Worm (Caenorhabditis elegans): ENCODE measurements around the gene mans-4.

mans-4 gene

DNA sequence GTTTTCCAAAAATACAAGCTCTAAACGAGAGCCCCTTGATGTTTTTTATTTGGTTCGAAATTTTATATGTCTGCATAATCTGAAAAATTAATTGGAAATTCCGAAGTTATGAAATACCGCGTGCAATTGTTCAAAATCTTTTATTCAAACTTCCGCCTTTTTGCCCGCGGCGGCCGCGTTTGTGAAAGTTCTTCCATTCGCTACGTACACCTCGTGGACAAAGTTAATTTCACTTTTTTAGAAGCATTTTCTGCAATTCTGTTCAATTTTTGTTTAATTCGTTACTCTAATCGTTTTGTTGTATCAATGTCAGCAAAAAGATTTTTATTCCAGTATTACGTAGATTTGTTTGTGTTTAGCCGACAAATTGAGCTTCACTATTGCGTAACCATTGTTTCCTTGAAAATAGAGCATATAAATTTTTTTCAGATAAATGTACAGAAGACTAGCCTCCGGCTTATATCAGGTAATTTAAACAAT lies 4.1 kb downstream of the mans-4 start, which contains the start of gene mppb-1 (continued):
- TF ChIP-seq fos-1 (tag; optimal IDR thresholded peaks at IDR 0.05) (peak; percentile 61), tbx-2 (tag; optimal IDR thresholded peaks at IDR 0.05) (peak; percentile 92), unc-62 (GFP tag; optimal IDR thresholded peaks at IDR 0.05) (no peak), aha-1 (tag; optimal IDR thresholded peaks at IDR 0.05) (no peak), grh-1 (GFP tag; IDR thresholded peaks at IDR 0.05) (peak; percentile 69), egl-13 (tag; optimal IDR thresholded peaks at IDR 0.05) (peak; percentile 90), ceh-88 (GFP tag; IDR thresholded peaks at IDR 0.05) (peak; percentile 70), isw-1 (GFP tag; IDR thresholded peaks at IDR 0.05) (peak; percentile 81), sptf-1 (tag; optimal IDR thresholded peaks at IDR 0.05) (no peak), lsy-2 (tag; optimal IDR thresholded peaks at IDR 0.05) (peak; percentile 79 to 88), nhr-84 (tag; optimal IDR thresholded peaks at IDR 0.05) (no peak), nhr-28 (tag; optimal IDR thresholded peaks at IDR 0.05) (no peak), nhr-20 (tag; optimal IDR thresholded peaks at IDR 0.05) (peak; percentile 89), C04F5.9 (tag; optimal IDR thresholded peaks at IDR 0.05) (peak; percentile 84), nhr-90 (tag; optimal IDR thresholded peaks at IDR 0.05; ENCODE audit: poor library complexity) (peak; percentile 94), unc-130 (tag; optimal IDR thresholded peaks at IDR 0.05) (peak; percentile 88), nhr-85 (tag) (peak; percentile 96), elt-3 (tag; optimal IDR thresholded peaks at IDR 0.05) (peak in 2 of 6 experiments; percentile 22 to 51), lin-39 (tag; optimal IDR thresholded peaks at IDR 0.05) (peak; percentile 69), ceh-63 (GFP tag; optimal IDR thresholded peaks at IDR 0.05) (peak; percentile 82), hpl-2 (GFP tag; optimal IDR thresholded peaks at IDR 0.05) (no peak), efl-3 (GFP tag; optimal IDR thresholded peaks at IDR 0.05) (peak; percentile 30), hlh-17 (GFP tag; optimal IDR thresholded peaks at IDR 0.05; ENCODE audit: borderline replicate concordance) (no peak), rnt-1 (tag; optimal IDR thresholded peaks at IDR 0.05) (peak; percentile 100), ama-1 (optimal IDR thresholded peaks at IDR 0.05) (peak; percentile 15), lin-15B (tag; optimal IDR thresholded peaks at IDR 0.05) (peak; percentile 52), fkh-10 (GFP tag; optimal IDR thresholded peaks at IDR 0.05) (peak; percentile 41), C34B4.2 (tag; optimal IDR thresholded peaks at IDR 0.05) (peak; percentile 32), lin-13 (GFP tag; optimal IDR thresholded peaks at IDR 0.05) (peak; percentile 80), xbp-1 (tag; optimal IDR thresholded peaks at IDR 0.05) (peak; percentile 90), zip-4 (GFP tag; optimal IDR thresholded peaks at IDR 0.05) (peak; percentile 75), mep-1 (tag; optimal IDR thresholded peaks at IDR 0.05) (peak; percentile 69)

DNA sequence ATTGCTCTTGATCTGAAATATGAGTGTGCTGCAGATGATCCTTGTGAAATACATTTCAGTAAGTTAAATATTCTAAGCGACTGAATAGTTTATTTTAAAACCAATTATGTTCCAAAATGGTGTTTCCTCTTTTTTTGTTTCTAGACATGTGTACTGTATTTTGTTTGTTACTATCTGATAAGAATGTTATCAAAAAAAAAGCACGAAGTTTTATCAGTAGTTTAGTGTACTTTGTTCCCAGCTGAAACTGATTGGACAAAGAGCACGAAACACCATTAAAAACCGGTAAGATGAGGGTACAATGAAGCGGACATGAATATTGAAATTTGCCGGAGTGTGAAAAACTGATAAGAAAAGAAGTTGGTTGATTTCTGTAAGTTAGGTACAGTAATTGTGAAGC lies 8.2 kb downstream of the mans-4 start:
- TF ChIP-seq ceh-82 (tag; optimal IDR thresholded peaks at IDR 0.05) (no peak), lin-15B (tag; optimal IDR thresholded peaks at IDR 0.05) (no peak), nhr-85 (tag) (no peak), elt-2 (tag; optimal IDR thresholded peaks at IDR 0.05) (peak; percentile 79)

DNA sequence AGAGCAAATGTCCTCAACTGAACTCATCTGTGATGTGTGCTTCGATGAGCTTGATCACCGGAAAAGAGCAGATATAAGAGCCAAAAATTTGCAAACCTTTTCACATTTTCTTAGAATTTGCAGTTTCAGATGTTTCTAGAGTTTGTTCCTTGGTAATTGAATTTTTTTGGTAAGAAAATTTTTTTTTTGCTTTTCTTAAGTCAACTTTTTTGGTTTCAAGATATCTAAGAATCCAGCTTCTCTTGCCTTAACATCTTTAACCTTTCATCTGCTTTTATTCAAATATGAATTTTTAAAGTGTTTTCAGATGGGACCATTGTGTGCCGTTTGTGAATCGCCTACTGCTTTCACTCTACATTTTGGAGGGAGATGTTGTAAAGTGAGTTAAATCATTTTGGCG lies 8.7 kb downstream of the mans-4 start, which contains the start of gene nhr-11:
TSS of gene nhr-11 (plus strand) at position 301 of the 400 bp plus-strand sequence.
- TF ChIP-seq fkh-8 (tag; optimal IDR thresholded peaks at IDR 0.05) (peak; percentile 45), unc-98 (GFP tag; IDR thresholded peaks at IDR 0.05) (no peak), fkh-4 (tag; optimal IDR thresholded peaks at IDR 0.05; ENCODE audit: borderline replicate concordance) (no peak), lin-35 (GFP tag; optimal IDR thresholded peaks at IDR 0.05) (no peak), hlh-4 (tag; optimal IDR thresholded peaks at IDR 0.05) (no peak), ceh-8 (GFP tag; optimal IDR thresholded peaks at IDR 0.05) (no peak), elt-3 (tag; optimal IDR thresholded peaks at IDR 0.05) (no peak)
